Worm (Caenorhabditis elegans): ENCODE results near the gene F56D6.9.
"Not testable (repeated sequence)": the region's sequence is repeated elsewhere in the genome, so short reads cannot be mapped to it uniquely, and the experiment has no call there.

Gene F56D6.9

DNA sequence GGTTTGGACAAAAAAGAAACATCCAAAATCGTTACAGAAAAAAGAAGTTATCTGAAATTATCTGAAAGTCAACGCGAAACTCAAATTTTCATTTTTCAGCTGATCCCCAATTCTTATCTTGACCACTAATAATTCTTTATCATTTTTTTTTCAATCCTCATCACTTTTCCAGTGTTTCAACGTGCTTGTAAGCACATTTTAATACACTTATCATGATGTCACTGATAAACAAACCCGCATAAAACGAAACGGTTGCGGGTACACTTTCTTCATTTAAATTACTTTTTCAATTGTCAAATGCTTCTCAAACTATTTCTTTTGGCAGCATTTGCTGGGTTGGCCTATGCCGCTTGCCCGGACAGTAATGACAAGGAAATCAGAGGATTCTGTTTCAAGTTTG, 29.8 kb downstream of the F56D6.9 start, which contains the start of gene clec-67:
Gene clec-67, plus strand, starts transcription at position 268 of the 400 bp plus-strand sequence.
- TF ChIP-seq dao-5 (tag; optimal IDR thresholded peaks at IDR 0.05), result no peak

DNA sequence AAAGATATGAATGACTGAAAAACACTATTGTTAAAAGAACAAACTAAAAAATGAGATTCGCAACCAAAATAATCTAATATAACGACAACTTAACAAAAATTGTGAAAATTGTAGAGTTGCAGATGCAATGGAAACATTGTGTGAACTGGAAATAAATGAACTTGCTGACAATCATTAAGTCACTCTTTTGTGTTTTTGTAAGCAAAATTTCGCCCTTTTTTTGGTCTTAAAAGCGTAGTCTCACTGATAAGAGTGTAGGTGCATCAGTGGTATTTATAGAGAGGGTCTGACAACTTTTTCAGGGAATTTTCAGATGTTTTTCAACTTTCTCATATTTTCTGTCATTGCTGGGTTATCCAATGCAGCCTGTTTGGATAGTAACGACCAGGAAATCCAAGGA, 34.0 kb downstream of the F56D6.9 start, which contains the start of gene clec-68:
Gene clec-68, plus strand, starts transcription at position 301 of the 400 bp plus-strand sequence.
- TF ChIP-seq W03F9.2 (tag; optimal IDR thresholded peaks at IDR 0.05) (no peak), dao-5 (tag; optimal IDR thresholded peaks at IDR 0.05) (no peak), him-1 (tag; optimal IDR thresholded peaks at IDR 0.05) (no peak)

DNA sequence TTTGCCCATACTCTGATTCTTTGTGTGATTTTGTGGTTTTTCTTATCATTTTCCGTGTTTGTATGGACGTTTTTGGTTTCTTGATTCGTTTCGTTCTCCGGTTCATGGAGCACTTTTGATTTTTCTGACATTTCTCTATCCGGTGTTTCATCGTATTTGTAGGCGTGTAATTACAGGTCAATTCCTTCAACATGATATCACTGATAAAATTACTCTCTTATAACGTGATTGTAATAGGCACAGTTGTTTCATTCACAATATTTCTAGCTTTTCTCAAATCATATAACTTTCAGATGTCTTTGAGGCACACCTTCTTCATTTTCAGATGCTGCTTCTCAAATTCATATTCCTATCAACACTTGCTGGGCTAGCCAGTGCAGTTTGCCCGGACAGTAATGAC, 40.3 kb downstream of the F56D6.9 start, which contains the start of gene clec-70:
Gene clec-70, plus strand, starts transcription at position 301 of the 400 bp plus-strand sequence.
- not testable (repeated sequence) for TF ChIP-seq him-1, W03F9.2, dao-5 (tag; optimal IDR thresholded peaks at IDR 0.05)

DNA sequence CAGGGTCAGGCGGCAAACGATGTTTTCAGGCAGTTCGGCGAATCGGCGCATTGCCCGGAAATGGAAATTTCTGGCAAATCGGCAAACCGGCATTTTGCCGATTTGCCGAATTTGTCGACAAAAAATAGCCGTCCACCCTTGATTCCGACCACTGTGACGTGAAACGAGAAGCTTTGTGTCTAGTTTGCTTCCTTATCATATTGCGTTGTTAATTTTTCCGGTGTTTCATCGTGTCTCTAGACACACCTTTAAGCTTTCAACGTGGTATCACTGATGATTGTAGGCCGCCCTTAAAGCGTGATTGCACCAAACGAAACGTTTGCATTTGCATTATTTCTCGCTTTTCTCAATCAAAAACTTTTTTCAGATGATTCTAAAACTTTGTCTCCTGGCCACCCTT, 45.0 kb downstream of the F56D6.9 start, which contains the start of gene clec-71:
Gene clec-71, plus strand, starts transcription at position 362 of the 400 bp plus-strand sequence.
- TF ChIP-seq W03F9.2 (tag; optimal IDR thresholded peaks at IDR 0.05) (no peak), him-1 (tag; optimal IDR thresholded peaks at IDR 0.05) (no peak), dao-5 (tag; optimal IDR thresholded peaks at IDR 0.05) (no peak)

DNA sequence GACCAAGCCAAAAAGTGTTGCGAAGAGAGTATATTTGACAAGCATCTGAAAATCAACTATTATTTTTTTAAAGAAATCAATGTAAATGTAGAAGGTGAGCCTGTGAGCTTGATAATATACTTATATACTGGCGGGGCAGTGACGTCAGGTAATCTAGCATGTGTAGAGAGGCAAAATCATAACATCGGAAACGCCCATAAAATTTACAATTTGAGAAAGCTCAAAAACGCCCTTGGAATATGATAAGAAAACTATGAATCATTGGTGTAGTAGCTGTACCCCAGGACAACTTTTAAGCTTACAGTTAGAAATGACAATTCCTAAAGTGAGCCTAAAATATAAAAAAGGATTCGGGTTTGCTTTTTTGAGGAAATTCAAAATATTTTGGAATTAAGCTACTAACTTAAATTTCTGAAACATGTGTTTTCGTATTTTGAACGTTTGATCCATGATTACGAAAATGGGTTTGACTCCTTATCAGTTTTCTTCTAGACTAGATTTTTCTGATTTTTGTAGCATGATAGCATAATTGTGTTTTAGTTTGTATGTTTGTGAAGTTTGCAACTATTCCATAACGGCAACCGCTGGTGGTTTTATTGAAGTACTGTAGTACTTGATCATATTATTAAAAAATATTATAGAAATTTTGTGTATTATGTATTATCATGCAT, 49.7 kb downstream of the F56D6.9 start, which contains the start of gene clec-174:
Gene clec-174, minus strand, starts transcription at position 51 of the 671 bp plus-strand sequence.
- TF ChIP-seq him-1 (tag; optimal IDR thresholded peaks at IDR 0.05), result no peak
- TF ChIP-seq W03F9.2 (tag; optimal IDR thresholded peaks at IDR 0.05), result no peak
- no peak for TF ChIP-seq dao-5 (tag; optimal IDR thresholded peaks at IDR 0.05)
